Fruit fly (Drosophila melanogaster) whole organism, adult: Measurements from ENCODE around the gene exex.

Experiments
- CG11617 ChIP-seq: fragments of 200-800 bp; sonication (Bioruptor generic); optimal IDR thresholded peaks from 2 replicates; lab custom pipeline; 2017; ENCODE audit warnings: mild to moderate bottlenecking, missing biosample characterization, missing genetic modification reagents, missing genetic modification characterization
- CG1620 ChIP-seq: fragments of 200-800 bp; sonication (Bioruptor generic); optimal IDR thresholded peaks from 2 replicates; lab custom pipeline; 2016; ENCODE audit warnings: missing biosample characterization, missing genetic modification characterization
- CG7101 ChIP-seq: fragments of 200-800 bp; sonication (Bioruptor generic); optimal IDR thresholded peaks from 2 replicates; lab custom pipeline; 2018; ENCODE audit warnings: missing biosample characterization, mild to moderate bottlenecking, missing genetic modification characterization, moderate library complexity
- Hr96 ChIP-seq: fragments of 200-800 bp; sonication (Bioruptor generic); optimal IDR thresholded peaks from 2 replicates; lab custom pipeline; 2016; ENCODE audit warnings: missing biosample characterization, missing genetic modification characterization
- Mnt ChIP-seq: fragments of 200-800 bp; sonication (Bioruptor generic); optimal IDR thresholded peaks from 2 replicates; lab custom pipeline; 2016; ENCODE audit warnings: missing biosample characterization, mild to moderate bottlenecking, missing genetic modification characterization
- cnc ChIP-seq, 2 experiments: fragments of >200 bp; optimal IDR thresholded peaks; 2 replicates each; lab custom pipeline; 2017
- kay ChIP-seq: fragments of 200-800 bp; sonication (Bioruptor generic); peaks from one replicate; lab custom pipeline; 2016; ENCODE audit warnings: missing biosample characterization, missing genetic modification characterization, borderline replicate concordance
- ovo ChIP-seq: fragments of 200-800 bp; sonication (Bioruptor generic); optimal IDR thresholded peaks from 2 replicates; lab custom pipeline; 2016; ENCODE audit warnings: missing biosample characterization, missing genetic modification characterization
- pad ChIP-seq: fragments of 200-800 bp; sonication (Bioruptor generic); optimal IDR thresholded peaks from 3 replicates; lab custom pipeline; 2017; ENCODE audit warnings: missing biosample characterization, missing genetic modification characterization, mild to moderate bottlenecking, moderate library complexity, missing genetic modification reagents
- toe ChIP-seq: fragments of 200-800 bp; sonication (Bioruptor generic); optimal IDR thresholded peaks from 2 replicates; lab custom pipeline; 2016; ENCODE audit warnings: missing biosample characterization, missing genetic modification characterization

- TF ChIP-seq kay (GFP tag; lab: Kevin White, UChicago) (no peak), Mnt (GFP tag; lab: Kevin White, UChicago) (peak; percentile 13), CG11617 (GFP tag; lab: Kevin White, UChicago) (no peak), Hr96 (GFP tag; lab: Kevin White, UChicago) (no peak), CG7101 (tag; lab: Kevin White, UChicago) (no peak), CG1620 (no peak), toe (no peak), pad (GFP tag; lab: Kevin White, UChicago) (no peak), ovo (GFP tag; lab: Kevin White, UChicago) (no peak), cnc (optimal IDR thresholded peaks at IDR 0.05; lab: Kevin White, UChicago) (no peak)
Observed at dm6 chr3L:7935933-7936494, 12.0 kb upstream of the exex start, which contains the start of the genes syd and Srp9.
